Fruit fly (Drosophila melanogaster): Measurements from ENCODE around the gene JMJD6.

Gene JMJD6

dm6 chr3R:22358810-22359209, 3.4 kb downstream of the JMJD6 start (continued):
- TF ChIP-seq nmo (GFP tag; optimal IDR thresholded peaks at IDR 0.05) (peak; percentile 55), Doc2 (GFP tag; IDR thresholded peaks at IDR 0.05) (0 out of 2 replicates have a peak, but pooled peaks have one; percentile 12), fu2 (GFP tag; optimal IDR thresholded peaks at IDR 0.05) (no peak), CG10209 (GFP tag; optimal IDR thresholded peaks at IDR 0.05) (peak; percentile 81), CG17328 (GFP tag; IDR thresholded peaks at IDR 0.05) (peak; percentile 79), CG4424 (GFP tag; optimal IDR thresholded peaks at IDR 0.05) (peak; percentile 73), ttk (GFP tag; IDR thresholded peaks at IDR 0.05) (peak; percentile 72), Ssrp (tag; optimal IDR thresholded peaks at IDR 0.05) (peak; percentile 58), CG11456 (GFP tag; IDR thresholded peaks at IDR 0.05) (0 out of 3 replicates have a peak, but pooled peaks have one; percentile 35), CG8388 (GFP tag; optimal IDR thresholded peaks at IDR 0.05) (peak; percentile 37), caup (GFP tag; optimal IDR thresholded peaks at IDR 0.05; ENCODE audit: severe bottlenecking) (peak; percentile 43), nerfin-1 (tag; optimal IDR thresholded peaks at IDR 0.05) (peak; percentile 69), CG3847 (GFP tag; IDR thresholded peaks at IDR 0.05) (peak; percentile 39), D (optimal IDR thresholded peaks at IDR 0.05) (no peak), D (GFP tag; optimal IDR thresholded peaks at IDR 0.05) (peak; percentile 82), CG15514 (GFP tag; optimal IDR thresholded peaks at IDR 0.05) (peak; percentile 32), wor (GFP tag; IDR thresholded peaks at IDR 0.05) (0 out of 2 replicates have a peak, but pooled peaks have one; percentile 16), CG12071 (GFP tag; optimal IDR thresholded peaks at IDR 0.05) (peak; percentile 57), PHDP (tag; optimal IDR thresholded peaks at IDR 0.05) (peak; percentile 77), CG9932 (GFP tag; IDR thresholded peaks at IDR 0.05) (no peak), Hmr (GFP tag; optimal IDR thresholded peaks at IDR 0.05) (peak; percentile 32), ewg (GFP tag; optimal IDR thresholded peaks at IDR 0.05) (peak; percentile 62), NC2β (GFP tag; optimal IDR thresholded peaks at IDR 0.05) (peak; percentile 82), Asciz (GFP tag; optimal IDR thresholded peaks at IDR 0.05) (peak; percentile 92), CG3281 (GFP tag; optimal IDR thresholded peaks at IDR 0.05) (peak; percentile 52), hth (optimal IDR thresholded peaks at IDR 0.05) (no peak), corto (GFP tag; optimal IDR thresholded peaks at IDR 0.05) (no peak), CG33557 (GFP tag; optimal IDR thresholded peaks at IDR 0.05) (peak; percentile 86), pb (GFP tag; optimal IDR thresholded peaks at IDR 0.05) (no peak), dan (GFP tag; IDR thresholded peaks at IDR 0.05) (no peak), pros (GFP tag; optimal IDR thresholded peaks at IDR 0.05) (no peak), CG17612 (GFP tag; IDR thresholded peaks at IDR 0.05) (peak; percentile 57), NfI (GFP tag; optimal IDR thresholded peaks at IDR 0.05) (peak; percentile 53), CG18599 (GFP tag; optimal IDR thresholded peaks at IDR 0.05) (peak; percentile 72), zen (tag; optimal IDR thresholded peaks at IDR 0.05) (peak; percentile 72), CG11247 (GFP tag; IDR thresholded peaks at IDR 0.05) (peak; percentile 77), CG10366 (GFP tag; IDR thresholded peaks at IDR 0.05) (peak; percentile 50), CG14014 (GFP tag; IDR thresholded peaks at IDR 0.05) (peak; percentile 54; the same call in 1 of the 2 replicates), Sry-δ (GFP tag; optimal IDR thresholded peaks at IDR 0.05) (peak; percentile 32), fd3F (GFP tag; optimal IDR thresholded peaks at IDR 0.05) (peak; percentile 2), sd (tag; optimal IDR thresholded peaks at IDR 0.05) (peak; percentile 20), CG14441 (GFP tag; IDR thresholded peaks at IDR 0.05) (peak; percentile 82), Med (GFP tag) (peak; percentile 76), CG15601 (tag; optimal IDR thresholded peaks at IDR 0.05) (peak; percentile 86), CG3838 (GFP tag; optimal IDR thresholded peaks at IDR 0.05) (peak; percentile 53), B-H2 (GFP tag; optimal IDR thresholded peaks at IDR 0.05) (no peak), p53 (GFP tag; optimal IDR thresholded peaks at IDR 0.05) (no peak), CG14860 (GFP tag; IDR thresholded peaks at IDR 0.05; ENCODE audit: partially characterized antibody) (no peak), trem (tag; optimal IDR thresholded peaks at IDR 0.05) (peak; percentile 52), CG31441 (GFP tag; IDR thresholded peaks at IDR 0.05) (peak; percentile 85)

Measured in whole organism, embryonic.